Fruit fly (Drosophila melanogaster): ENCODE measurements around the gene CG4461.

The CG4461 gene

dm6 chr3L:9383345-9384075, 8.3 kb downstream of the CG4461 start, which contains the start of gene Hsp27 (continued):
- peak; percentile 100 for TF ChIP-seq CG6854 (GFP tag; optimal IDR thresholded peaks at IDR 0.05)
- TF ChIP-seq Blimp-1 (GFP tag; optimal IDR thresholded peaks at IDR 0.05) = peak; percentile 98
- TF ChIP-seq salr (GFP tag; optimal IDR thresholded peaks at IDR 0.05) = peak; percentile 99 to 100
- peak; percentile 99 for TF ChIP-seq CG6808 (GFP tag; optimal IDR thresholded peaks at IDR 0.05)
- peak; percentile 100 for TF ChIP-seq pdm3 (GFP tag; optimal IDR thresholded peaks at IDR 0.05)
- TF ChIP-seq CG31627 (GFP tag; optimal IDR thresholded peaks at IDR 0.05) = peak; percentile 99
- TF ChIP-seq Met (GFP tag; optimal IDR thresholded peaks at IDR 0.05) = peak; percentile 100
- peak; percentile 100 for TF ChIP-seq CG3919 (GFP tag; optimal IDR thresholded peaks at IDR 0.05)
- peak; percentile 100 for TF ChIP-seq CG34406 (GFP tag; optimal IDR thresholded peaks at IDR 0.05)
- TF ChIP-seq svp (GFP tag) = peak; percentile 100
- TF ChIP-seq CG1621 (tag; optimal IDR thresholded peaks at IDR 0.05) = peak; percentile 99
- TF ChIP-seq Ets96B (tag; optimal IDR thresholded peaks at IDR 0.05) = peak; percentile 100

DNA sequence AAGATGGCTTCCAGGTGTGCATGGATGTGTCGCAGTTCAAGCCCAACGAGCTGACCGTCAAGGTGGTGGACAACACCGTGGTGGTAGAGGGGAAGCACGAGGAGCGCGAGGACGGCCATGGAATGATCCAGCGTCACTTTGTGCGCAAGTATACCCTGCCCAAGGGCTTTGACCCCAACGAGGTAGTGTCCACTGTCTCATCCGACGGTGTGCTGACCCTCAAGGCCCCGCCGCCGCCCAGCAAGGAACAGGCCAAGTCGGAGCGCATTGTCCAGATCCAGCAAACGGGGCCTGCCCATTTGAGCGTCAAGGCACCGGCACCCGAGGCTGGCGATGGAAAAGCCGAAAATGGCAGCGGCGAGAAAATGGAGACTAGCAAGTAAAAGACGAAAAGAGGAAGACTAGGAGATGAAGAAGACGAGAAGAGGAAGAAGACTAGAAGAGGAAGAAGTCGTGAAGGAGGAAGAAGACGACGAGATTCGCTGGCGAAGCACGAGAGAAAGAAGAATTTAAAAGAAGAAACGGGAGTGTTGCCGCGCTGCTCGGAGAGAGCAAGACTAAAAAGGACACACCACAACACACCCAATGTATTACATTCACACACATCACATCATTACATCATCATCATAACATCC, 9.3 kb downstream of the CG4461 start:
- TF ChIP-seq CG3032 (tag; optimal IDR thresholded peaks at IDR 0.05) = no peak
- TF ChIP-seq CG3919 (GFP tag; optimal IDR thresholded peaks at IDR 0.05) = no peak
- TF ChIP-seq CG10669 (GFP tag; optimal IDR thresholded peaks at IDR 0.05) = no peak
- TF ChIP-seq CG1621 (tag; optimal IDR thresholded peaks at IDR 0.05) = no peak
- no peak for TF ChIP-seq CG11902 (GFP tag; optimal IDR thresholded peaks at IDR 0.05)
- no peak for TF ChIP-seq CG31627 (GFP tag; optimal IDR thresholded peaks at IDR 0.05)
- TF ChIP-seq CG16779 (tag; optimal IDR thresholded peaks at IDR 0.05) = no peak
- no peak for TF ChIP-seq CG6854 (GFP tag; optimal IDR thresholded peaks at IDR 0.05)
- no peak for TF ChIP-seq net (GFP tag; optimal IDR thresholded peaks at IDR 0.05)
- TF ChIP-seq Sox15 (GFP tag; optimal IDR thresholded peaks at IDR 0.05) = no peak
- TF ChIP-seq Eip78C (GFP tag) = no peak
- TF ChIP-seq Lpt (GFP tag; optimal IDR thresholded peaks at IDR 0.05) = no peak
- no peak for TF ChIP-seq OdsH (GFP tag; optimal IDR thresholded peaks at IDR 0.05)
- no peak for TF ChIP-seq CG8319 (GFP tag; optimal IDR thresholded peaks at IDR 0.05)
- TF ChIP-seq fkh (GFP tag; optimal IDR thresholded peaks at IDR 0.05) = no peak
- TF ChIP-seq CG4318 (GFP tag; optimal IDR thresholded peaks at IDR 0.05) = no peak
- TF ChIP-seq lz (GFP tag; optimal IDR thresholded peaks at IDR 0.05) = no peak
- TF ChIP-seq Ets21C (GFP tag; optimal IDR thresholded peaks at IDR 0.05) = no peak

- TF ChIP-seq Gug (GFP tag; IDR thresholded peaks at IDR 0.05) = no peak
- TF ChIP-seq CG8632 (GFP tag; optimal IDR thresholded peaks at IDR 0.05) = no peak
- no peak for TF ChIP-seq CG8319 (GFP tag; optimal IDR thresholded peaks at IDR 0.05)
- TF ChIP-seq svp (GFP tag) = peak; percentile 78
Observed at dm6 chr3L:9391340-9391980, 16.2 kb downstream of the CG4461 start.

DNA sequence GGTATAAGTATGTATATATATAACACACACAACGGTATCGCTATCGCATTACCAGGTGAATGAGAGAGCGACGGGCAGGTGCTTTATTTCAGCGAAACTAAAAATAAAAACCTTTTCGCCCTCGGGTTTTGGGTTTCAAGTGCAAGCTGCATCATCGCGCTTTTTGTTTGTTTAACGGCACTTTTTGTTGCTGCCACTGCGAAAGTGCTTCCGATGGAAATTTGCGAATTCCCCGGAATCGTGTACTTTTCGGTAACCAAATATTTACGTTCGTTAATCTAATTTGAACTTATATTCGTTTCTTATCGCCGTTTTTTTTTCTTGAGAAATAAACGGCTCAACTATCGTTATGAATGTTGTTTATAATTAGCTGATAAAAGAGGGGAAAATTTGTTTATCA, 20.8 kb downstream of the CG4461 start:
- TF ChIP-seq acj6 (GFP tag; optimal IDR thresholded peaks at IDR 0.05) = no peak
- no peak for TF ChIP-seq CG31627 (GFP tag; optimal IDR thresholded peaks at IDR 0.05)
- TF ChIP-seq Eip78C (GFP tag) = peak; percentile 29
- TF ChIP-seq CG10669 (GFP tag; optimal IDR thresholded peaks at IDR 0.05) = no peak
- no peak for TF ChIP-seq CG9139 (GFP tag; optimal IDR thresholded peaks at IDR 0.05)
- no peak for TF ChIP-seq CG3032 (tag; optimal IDR thresholded peaks at IDR 0.05)
- no peak for TF ChIP-seq topi (GFP tag; optimal IDR thresholded peaks at IDR 0.05)

DNA sequence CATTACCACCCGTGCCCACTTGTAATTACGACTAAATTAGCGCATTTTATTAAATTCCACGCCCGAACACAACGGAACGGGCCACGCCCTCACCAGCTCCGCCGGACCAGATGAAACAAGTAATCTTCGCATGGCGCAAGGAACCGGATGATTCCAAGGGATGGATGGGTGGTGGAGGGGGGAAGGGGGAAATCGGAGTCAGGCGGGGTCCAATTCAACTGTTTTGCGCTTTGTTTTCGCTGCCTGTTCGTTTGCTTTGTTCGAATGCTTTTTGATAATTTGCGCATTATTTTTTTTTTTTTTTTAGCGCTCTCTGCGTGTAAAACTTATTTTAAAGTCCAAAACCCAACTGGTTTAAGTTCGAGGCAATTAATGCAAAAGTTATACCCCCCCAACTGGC, 21.5 kb downstream of the CG4461 start:
- TF ChIP-seq Sox14 (GFP tag; optimal IDR thresholded peaks at IDR 0.05) (peak; percentile 21), CG4318 (GFP tag; optimal IDR thresholded peaks at IDR 0.05) (no peak), svp (GFP tag) (peak; percentile 40), ss (GFP tag; optimal IDR thresholded peaks at IDR 0.05) (peak in 1 of 2 experiments; percentile 19), CG1621 (tag; optimal IDR thresholded peaks at IDR 0.05) (peak; percentile 76)
